Worm (Caenorhabditis elegans) whole organism, late embryonic: ENCODE measurements around the gene col-19.

Experiments used
- C08G9.2 ChIP-seq: sonication (generic microtip); optimal IDR thresholded peaks from 2 replicates; lab custom pipeline; 2016; ENCODE audit warnings: mild to moderate bottlenecking, missing genetic modification characterization, moderate library complexity, missing compliant biosample characterization
- C38D4.7 ChIP-seq: fragments of 200-800 bp; sonication (Bioruptor generic); optimal IDR thresholded peaks from 2 replicates; lab custom pipeline; 2018; ENCODE audit warnings: mild to moderate bottlenecking, missing genetic modification characterization, moderate library complexity, missing compliant biosample characterization
- F13H6.1 ChIP-seq: sonication (generic microtip); optimal IDR thresholded peaks from 2 replicates; lab custom pipeline; 2016; ENCODE audit warnings: missing genetic modification characterization, missing compliant biosample characterization
- K02D7.2 ChIP-seq: sonication (generic microtip); optimal IDR thresholded peaks from 2 replicates; lab custom pipeline; 2017; ENCODE audit warnings: mild to moderate bottlenecking, missing genetic modification characterization, missing compliant biosample characterization
- T23F11.4 ChIP-seq: fragments of 200-800 bp; sonication (Bioruptor generic); optimal IDR thresholded peaks from 2 replicates; lab custom pipeline; 2018; ENCODE audit warnings: mild to moderate bottlenecking, missing genetic modification characterization, missing compliant biosample characterization
- Y22D7AL.16 ChIP-seq: sonication (generic microtip); optimal IDR thresholded peaks from 2 replicates; lab custom pipeline; 2016; ENCODE audit warnings: missing genetic modification characterization, missing compliant biosample characterization
- ama-1 ChIP-seq: fragments of 150-350 bp; optimal IDR thresholded peaks from 2 replicates; lab custom pipeline; 2014
- ceh-22 ChIP-seq: sonication (generic microtip); optimal IDR thresholded peaks from 2 replicates; lab custom pipeline; 2017; ENCODE audit warnings: missing biosample characterization, missing genetic modification characterization
- ceh-24 ChIP-seq: sonication (generic microtip); optimal IDR thresholded peaks from 2 replicates; lab custom pipeline; 2016; ENCODE audit warnings: mild to moderate bottlenecking, missing genetic modification characterization, missing compliant biosample characterization
- ceh-34 ChIP-seq: sonication (generic microtip); optimal IDR thresholded peaks from 2 replicates; lab custom pipeline; 2016; ENCODE audit warnings: mild to moderate bottlenecking, missing genetic modification characterization, missing compliant biosample characterization
- ceh-6 ChIP-seq: fragments of 200-800 bp; sonication (Bioruptor generic); optimal IDR thresholded peaks from 2 replicates; lab custom pipeline; 2018; ENCODE audit warnings: mild to moderate bottlenecking, missing genetic modification characterization, missing compliant biosample characterization
- che-1 ChIP-seq: sonication (generic microtip); optimal IDR thresholded peaks from 2 replicates; lab custom pipeline; 2016; ENCODE audit warnings: mild to moderate bottlenecking, missing genetic modification characterization, missing compliant biosample characterization
- dmd-4 ChIP-seq: sonication (generic microtip); optimal IDR thresholded peaks from 2 replicates; lab custom pipeline; 2016; ENCODE audit warnings: borderline replicate concordance, missing genetic modification characterization, missing compliant biosample characterization
- elt-4 ChIP-seq: sonication (generic microtip); optimal IDR thresholded peaks from 2 replicates; lab custom pipeline; 2016; ENCODE audit warnings: missing genetic modification characterization, missing compliant biosample characterization
- ets-4 ChIP-seq: sonication (generic microtip); optimal IDR thresholded peaks from 2 replicates; lab custom pipeline; 2016; ENCODE audit warnings: missing genetic modification characterization, missing compliant biosample characterization
- eyg-1 ChIP-seq: sonication (generic microtip); optimal IDR thresholded peaks from 2 replicates; lab custom pipeline; 2016; ENCODE audit warnings: missing genotype, missing genetic modification characterization, missing compliant biosample characterization
- gmeb-2 ChIP-seq: sonication (generic microtip); optimal IDR thresholded peaks from 2 replicates; lab custom pipeline; 2016; ENCODE audit warnings: missing genetic modification characterization, inconsistent platforms, missing compliant biosample characterization
- hlh-13 ChIP-seq: fragments of 200-800 bp; sonication (Bioruptor generic); optimal IDR thresholded peaks from 2 replicates; lab custom pipeline; 2018; ENCODE audit warnings: mild to moderate bottlenecking, missing genetic modification characterization, missing compliant biosample characterization
- hlh-15 ChIP-seq: sonication (generic microtip); optimal IDR thresholded peaks from 2 replicates; lab custom pipeline; 2016; ENCODE audit warnings: missing genetic modification characterization, missing compliant biosample characterization
- hlh-30 ChIP-seq: sonication (generic microtip); optimal IDR thresholded peaks from 2 replicates; lab custom pipeline; 2017; ENCODE audit warnings: antibody characterized with exemption, missing genetic modification characterization, missing compliant biosample characterization; ENCODE audit not compliant: insufficient read depth
- hlh-6 ChIP-seq: sonication (generic microtip); optimal IDR thresholded peaks from 2 replicates; lab custom pipeline; 2016; ENCODE audit warnings: missing genotype, missing genetic modification characterization, missing compliant biosample characterization
- hlh-8 ChIP-seq: sonication (generic microtip); optimal IDR thresholded peaks from 2 replicates; lab custom pipeline; 2016; ENCODE audit warnings: missing genotype, missing genetic modification characterization, missing compliant biosample characterization
- madf-2 ChIP-seq: sonication (generic microtip); optimal IDR thresholded peaks from 2 replicates; lab custom pipeline; 2017; ENCODE audit warnings: missing genetic modification characterization, missing compliant biosample characterization
- mec-3 ChIP-seq: sonication (generic microtip); optimal IDR thresholded peaks from 2 replicates; lab custom pipeline; 2016; ENCODE audit warnings: borderline replicate concordance, missing genetic modification characterization, missing compliant biosample characterization
- nfya-1 ChIP-seq: sonication (generic microtip); optimal IDR thresholded peaks from 2 replicates; lab custom pipeline; 2017; ENCODE audit warnings: missing genetic modification characterization, mild to moderate bottlenecking, missing compliant biosample characterization, antibody characterized with exemption, moderate library complexity
- nhr-11 ChIP-seq: fragments of 150-350 bp; optimal IDR thresholded peaks from 2 replicates; lab custom pipeline; 2014; ENCODE audit warnings: missing biosample characterization, missing genetic modification characterization
- nhr-232 ChIP-seq: sonication (generic microtip); optimal IDR thresholded peaks from 2 replicates; lab custom pipeline; 2016; ENCODE audit warnings: missing genetic modification characterization, missing compliant biosample characterization
- odd-2 ChIP-seq: sonication (generic microtip); optimal IDR thresholded peaks from 2 replicates; lab custom pipeline; 2017; ENCODE audit warnings: antibody characterized with exemption, mild to moderate bottlenecking, missing genetic modification characterization, missing compliant biosample characterization
- pat-9 ChIP-seq: fragments of 200-800 bp; sonication (Bioruptor generic); optimal IDR thresholded peaks from 2 replicates; lab custom pipeline; 2018; ENCODE audit warnings: mild to moderate bottlenecking, missing genetic modification characterization, moderate library complexity, missing compliant biosample characterization
- pax-1 ChIP-seq: fragments of 150-350 bp; optimal IDR thresholded peaks from 2 replicates; lab custom pipeline; 2014; ENCODE audit warnings: missing biosample characterization, missing genetic modification characterization
- pha-2 ChIP-seq: sonication (generic microtip); optimal IDR thresholded peaks from 2 replicates; lab custom pipeline; 2017; ENCODE audit warnings: mild to moderate bottlenecking, missing genetic modification characterization, missing compliant biosample characterization
- pha-4 ChIP-seq: fragments of 150-350 bp; optimal IDR thresholded peaks from 2 replicates; lab custom pipeline; 2018; ENCODE audit warnings: missing biosample characterization, missing genetic modification reagents, missing genetic modification characterization
- pqm-1 ChIP-seq: sonication (generic microtip); optimal IDR thresholded peaks from 2 replicates; lab custom pipeline; 2016; ENCODE audit warnings: missing genetic modification characterization, missing compliant biosample characterization
- ref-2 ChIP-seq: sonication (generic microtip); optimal IDR thresholded peaks from 2 replicates; lab custom pipeline; 2016; ENCODE audit warnings: missing genetic modification characterization, missing compliant biosample characterization
- rnt-1 ChIP-seq: sonication (generic microtip); optimal IDR thresholded peaks from 2 replicates; lab custom pipeline; 2016; ENCODE audit warnings: missing genetic modification characterization, missing compliant biosample characterization
- sdc-2 ChIP-seq: sonication (generic microtip); optimal IDR thresholded peaks from 2 replicates; lab custom pipeline; 2016; ENCODE audit warnings: missing genotype, missing genetic modification characterization, missing compliant biosample characterization
- sox-4 ChIP-seq: sonication (generic microtip); optimal IDR thresholded peaks from 2 replicates; lab custom pipeline; 2017; ENCODE audit warnings: mild to moderate bottlenecking, missing genetic modification characterization, inconsistent platforms, missing compliant biosample characterization
- syd-9 ChIP-seq: sonication (generic microtip); optimal IDR thresholded peaks from 2 replicates; lab custom pipeline; 2016; ENCODE audit warnings: mild to moderate bottlenecking, missing genetic modification characterization, moderate library complexity, missing compliant biosample characterization
- tbx-2 ChIP-seq: sonication (generic microtip); optimal IDR thresholded peaks from 2 replicates; lab custom pipeline; 2016; ENCODE audit warnings: missing genetic modification characterization, missing compliant biosample characterization
- tbx-7 ChIP-seq: sonication (generic microtip); optimal IDR thresholded peaks from 2 replicates; lab custom pipeline; 2016; ENCODE audit warnings: missing genotype, missing genetic modification characterization, missing compliant biosample characterization
- ttx-3 ChIP-seq: sonication (generic microtip); optimal IDR thresholded peaks from 2 replicates; lab custom pipeline; 2016; ENCODE audit warnings: missing genetic modification reagents, missing genetic modification characterization, missing compliant biosample characterization
- unc-3 ChIP-seq, 2 experiments: fragments of 200-800 bp in 1 of 2; sonication (Bioruptor generic) in 1 of 2; sonication (generic microtip) in 1 of 2; conservative IDR thresholded peaks in 1 of 2; optimal IDR thresholded peaks in 1 of 2; 2 replicates each; pipeline versions ENCODE4 v1.3.6 to Lab custom; 2016 to 2022; ENCODE audit warnings: missing compliant biosample characterization in 2 of 2, missing genetic modification characterization in 2 of 2, missing genetic modification reagents in 1 of 2
- unc-42 ChIP-seq: sonication (generic microtip); optimal IDR thresholded peaks from 2 replicates; lab custom pipeline; 2016; ENCODE audit warnings: missing genotype, missing genetic modification characterization, missing compliant biosample characterization
- unc-55 ChIP-seq: sonication (generic microtip); optimal IDR thresholded peaks from 2 replicates; lab custom pipeline; 2017; ENCODE audit warnings: missing biosample characterization, missing genetic modification reagents, missing genetic modification characterization
- zip-5 ChIP-seq: sonication (generic microtip); optimal IDR thresholded peaks from 2 replicates; lab custom pipeline; 2016; ENCODE audit warnings: missing genetic modification characterization, missing compliant biosample characterization
- ztf-16 ChIP-seq: sonication (generic microtip); optimal IDR thresholded peaks from 2 replicates; lab custom pipeline; 2017; ENCODE audit warnings: missing genetic modification characterization, missing compliant biosample characterization

Gene col-19

DNA sequence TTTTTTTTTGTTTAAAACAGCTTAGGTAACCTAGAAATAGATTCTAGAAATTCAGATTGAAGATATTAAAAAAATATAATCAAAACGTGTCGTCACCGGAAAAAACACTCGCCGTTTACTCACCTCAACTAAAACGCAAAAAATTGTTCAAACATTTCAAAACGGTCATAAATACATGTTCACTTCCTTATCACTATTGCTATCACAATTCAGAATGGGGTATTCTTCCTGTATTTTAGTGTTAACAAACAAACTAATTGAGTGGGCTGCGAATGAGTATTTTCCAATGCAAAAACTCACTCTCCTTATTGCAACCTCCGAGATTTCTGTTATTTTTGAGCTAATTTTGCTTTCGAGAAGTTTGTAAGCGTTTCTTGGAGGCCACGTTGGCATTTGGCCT, 28.3 kb downstream of the col-19 start, which contains the start of gene F52D1.2:
TSS of gene F52D1.2 (minus strand) at position 393 of the 400 bp plus-strand sequence.
- TF ChIP-seq hlh-15 (tag; lab: Kevin White, UChicago) (no peak), pha-2 (tag; lab: Kevin White, UChicago) (no peak), pha-4 (no peak), ceh-6 (GFP tag; lab: Kevin White, UChicago) (no peak), hlh-8 (tag; lab: Kevin White, UChicago) (no peak), ztf-16 (tag; lab: Kevin White, UChicago) (no peak), unc-3 (GFP tag; conservative IDR thresholded peaks at IDR 0.05; lab: Robert Waterston, UW) (no peak), unc-3 (tag; optimal IDR thresholded peaks at IDR 0.05; lab: Kevin White, UChicago) (no peak), elt-4 (tag; lab: Kevin White, UChicago) (no peak), hlh-13 (GFP tag; lab: Kevin White, UChicago) (no peak), odd-2 (tag; lab: Kevin White, UChicago) (no peak), tbx-7 (tag; lab: Kevin White, UChicago) (no peak), gmeb-2 (tag; lab: Kevin White, UChicago) (no peak)

DNA sequence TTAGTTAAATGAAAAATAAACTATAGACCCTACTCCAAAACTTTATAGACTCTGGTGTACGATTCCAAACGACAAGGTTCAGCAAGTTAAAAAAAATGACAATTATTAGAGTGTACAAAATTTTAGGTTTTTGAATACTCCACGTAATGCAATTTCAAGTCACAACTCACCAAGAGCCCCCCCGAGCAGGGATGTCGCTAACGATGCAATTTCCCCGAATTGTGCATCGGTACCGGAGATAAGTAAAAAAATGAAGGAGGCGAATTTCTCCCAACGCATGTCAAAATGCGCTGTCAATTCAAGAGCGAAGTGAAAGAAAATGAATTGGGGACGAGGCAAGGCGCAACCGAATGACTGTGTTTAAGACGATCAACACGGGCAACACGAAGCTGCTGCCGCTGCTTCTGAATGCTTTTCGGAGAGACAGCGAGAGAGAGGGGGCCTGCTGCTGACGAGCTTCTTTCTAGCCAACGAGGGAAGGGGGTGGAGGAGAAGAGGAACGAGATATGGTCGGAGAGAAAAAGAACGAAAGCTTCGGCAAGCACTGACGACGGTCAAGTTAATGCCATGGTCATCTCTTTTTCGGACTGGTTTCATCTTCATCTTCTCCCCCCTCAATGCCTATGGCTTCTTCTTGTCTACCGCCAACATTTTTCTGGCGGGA, 35.8 kb downstream of the col-19 start, which contains the start of gene abu-12:
TSS of gene abu-12 (minus strand) at position 472 of the 664 bp plus-strand sequence.
- TF ChIP-seq pax-1 (no peak), C38D4.7 (no peak), ref-2 (tag; lab: Kevin White, UChicago) (peak; percentile 2), Y22D7AL.16 (no peak), K02D7.2 (tag; lab: Kevin White, UChicago) (no peak), nhr-232 (no peak), madf-2 (tag; lab: Kevin White, UChicago) (no peak), hlh-6 (tag; lab: Kevin White, UChicago) (peak; percentile 46), pat-9 (no peak), zip-5 (tag; lab: Kevin White, UChicago) (no peak), eyg-1 (no peak), nfya-1 (tag; lab: Kevin White, UChicago) (no peak)
- TF ChIP-seq, all 69 proteins: peak for 2

DNA sequence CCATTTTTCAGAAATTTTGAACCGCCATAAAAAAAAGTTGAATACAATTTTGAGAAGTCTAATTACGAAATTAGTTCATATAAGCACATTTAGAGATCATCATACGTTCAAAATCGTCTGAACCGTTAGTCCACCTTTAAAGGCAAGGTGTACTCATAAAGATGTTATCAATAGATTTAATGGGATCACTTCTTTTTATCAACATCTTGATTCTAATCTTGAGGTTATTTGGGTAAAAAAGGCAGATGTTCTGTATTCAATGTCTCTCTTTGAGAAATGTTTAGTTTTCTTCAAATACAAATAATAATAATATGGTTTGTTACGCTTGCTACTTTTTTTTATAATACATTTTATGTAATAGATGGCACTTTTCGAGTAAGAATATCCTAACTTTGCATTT, 37.8 kb downstream of the col-19 start:
- TF ChIP-seq T23F11.4 (no peak), unc-3 (GFP tag; conservative IDR thresholded peaks at IDR 0.05; lab: Robert Waterston, UW) (no peak), unc-3 (tag; optimal IDR thresholded peaks at IDR 0.05; lab: Kevin White, UChicago) (no peak), tbx-2 (tag; lab: Kevin White, UChicago) (no peak), rnt-1 (no peak), dmd-4 (no peak), nhr-11 (tag; lab: Kevin White, UChicago) (no peak), sdc-2 (tag; lab: Kevin White, UChicago) (no peak), C08G9.2 (tag; lab: Kevin White, UChicago) (no peak), eyg-1 (no peak), ttx-3 (no peak), ets-4 (tag; lab: Kevin White, UChicago) (no peak), ceh-24 (tag; lab: Kevin White, UChicago) (no peak), unc-55 (GFP tag; lab: Kevin White, UChicago) (no peak), Y22D7AL.16 (no peak), ztf-16 (tag; lab: Kevin White, UChicago) (no peak), hlh-13 (GFP tag; lab: Kevin White, UChicago) (no peak)
- TF ChIP-seq, all 69 proteins: peak for 0

DNA sequence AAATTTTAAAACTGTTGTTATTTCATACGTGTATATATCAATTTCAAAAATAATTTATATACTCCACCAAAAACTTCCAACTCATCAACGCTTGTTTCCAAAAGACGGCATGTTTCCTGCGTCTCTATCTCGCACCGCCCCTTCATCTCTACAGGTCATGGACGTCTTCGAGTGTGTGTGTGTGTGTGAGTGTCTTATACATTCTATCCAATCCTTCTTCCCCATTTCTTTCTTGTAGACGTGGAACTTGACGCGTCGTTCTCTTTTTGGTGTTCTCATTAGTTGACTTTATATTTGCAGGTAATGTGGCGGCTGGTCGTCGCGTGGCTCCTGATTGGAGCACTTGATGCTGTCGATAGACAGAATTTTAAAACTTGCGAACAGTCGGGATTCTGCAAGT, 38.8 kb downstream of the col-19 start, which contains the start of gene aagr-4:
TSS of gene aagr-4 (plus strand) at position 301 of the 400 bp plus-strand sequence.
- TF ChIP-seq tbx-7 (tag; lab: Kevin White, UChicago) (no peak), syd-9 (tag; lab: Kevin White, UChicago) (no peak), F13H6.1 (tag; lab: Kevin White, UChicago) (no peak), ceh-34 (tag; lab: Kevin White, UChicago) (no peak), pha-4 (no peak), mec-3 (tag; lab: Kevin White, UChicago) (no peak), nfya-1 (tag; lab: Kevin White, UChicago) (no peak), rnt-1 (no peak), hlh-8 (tag; lab: Kevin White, UChicago) (no peak), che-1 (tag; lab: Kevin White, UChicago) (no peak), hlh-30 (no peak), sox-4 (tag; lab: Kevin White, UChicago) (no peak), Y22D7AL.16 (no peak), unc-55 (GFP tag; lab: Kevin White, UChicago) (no peak), unc-42 (no peak), ceh-6 (GFP tag; lab: Kevin White, UChicago) (no peak), ama-1 (lab: Kevin White, UChicago) (no peak), eyg-1 (no peak), pqm-1 (tag; lab: Kevin White, UChicago) (no peak), ceh-22 (no peak)
